Fruit fly (Drosophila melanogaster): ENCODE results near the gene Rpn7.

DNA sequence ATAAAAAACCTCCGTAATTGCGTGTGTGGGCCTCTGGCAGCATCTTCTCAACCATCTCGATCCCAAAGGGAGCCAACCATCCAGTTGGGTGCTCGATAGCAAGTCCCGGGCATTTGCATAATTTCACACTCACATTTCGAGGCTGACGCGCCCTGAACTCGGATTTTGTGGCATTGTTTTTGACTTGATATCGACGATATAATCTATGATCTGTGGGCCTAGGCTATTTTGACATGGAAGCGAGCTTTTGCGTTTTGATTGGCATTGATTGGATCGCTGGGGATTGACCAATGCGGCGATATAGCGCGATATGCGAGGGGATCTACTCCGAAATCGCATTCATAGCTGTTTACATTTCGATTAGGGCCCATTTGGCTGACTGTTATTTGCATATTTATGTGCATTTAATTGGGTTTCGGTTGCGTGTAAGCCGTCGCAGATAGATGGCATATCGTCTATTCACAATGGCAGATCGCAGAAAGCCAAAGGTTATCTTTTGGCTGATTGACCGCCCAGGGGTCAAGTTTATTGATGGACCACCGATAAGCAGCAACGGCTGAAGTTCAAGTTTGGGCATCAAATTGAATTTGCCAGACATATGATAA lies 29.6 kb downstream of the Rpn7 start:
- TF ChIP-seq h (GFP tag; optimal IDR thresholded peaks at IDR 0.05) (no peak), Hr78 (GFP tag; optimal IDR thresholded peaks at IDR 0.05) (no peak), Jra (GFP tag; optimal IDR thresholded peaks at IDR 0.05) (no peak), usp (GFP tag; optimal IDR thresholded peaks at IDR 0.05) (no peak), psq (GFP tag; optimal IDR thresholded peaks at IDR 0.05) (no peak), Abd-B (GFP tag; optimal IDR thresholded peaks at IDR 0.05) (no peak), rgr (GFP tag; optimal IDR thresholded peaks at IDR 0.05) (no peak), pan (optimal IDR thresholded peaks at IDR 0.05) (no peak), N (GFP tag; optimal IDR thresholded peaks at IDR 0.05) (no peak), tai (GFP tag; optimal IDR thresholded peaks at IDR 0.05) (no peak), Vsx2 (GFP tag; optimal IDR thresholded peaks at IDR 0.05; ENCODE audit: partially characterized antibody) (no peak), lola (GFP tag; optimal IDR thresholded peaks at IDR 0.05) (no peak)

Data from whole organism, wandering third instar larva.